Worm (Caenorhabditis elegans) whole organism, L2 larva: ENCODE results near the gene nrde-1.

ENCODE experiments used
- F13H6.1 ChIP-seq: sonication (generic microtip); optimal IDR thresholded peaks from 2 replicates; lab custom pipeline; 2016; ENCODE audit warnings: missing genetic modification characterization, missing compliant biosample characterization
- R02D3.7 ChIP-seq: fragments of 150-350 bp; optimal IDR thresholded peaks from 2 replicates; lab custom pipeline; 2014; ENCODE audit warnings: missing biosample characterization, missing genetic modification characterization
- aly-2 ChIP-seq: fragments of 150-350 bp; optimal IDR thresholded peaks from 2 replicates; lab custom pipeline; 2014; ENCODE audit warnings: missing biosample characterization, missing genetic modification characterization
- nhr-21 ChIP-seq: fragments of 150-350 bp; optimal IDR thresholded peaks from 2 replicates; lab custom pipeline; 2014; ENCODE audit warnings: missing biosample characterization, missing genetic modification characterization
- zag-1 ChIP-seq: fragments of 150-350 bp; optimal IDR thresholded peaks from 2 replicates; lab custom pipeline; 2014; ENCODE audit warnings: missing biosample characterization, missing genetic modification characterization

- TF ChIP-seq nhr-21 (tag; lab: Kevin White, UChicago): no peak
- TF ChIP-seq R02D3.7 (tag; lab: Kevin White, UChicago): no peak
- no peak for TF ChIP-seq zag-1 (tag; lab: Kevin White, UChicago)
- TF ChIP-seq aly-2 (tag; lab: Kevin White, UChicago): no peak
- TF ChIP-seq F13H6.1 (tag; lab: Kevin White, UChicago): peak; percentile 54
Measured at ce11 chrIII:3672839-3673238, 40.4 kb upstream of the nrde-1 start.
